Worm (Caenorhabditis elegans) whole organism, L3 larva: ENCODE measurements around the gene F20B6.5.

ENCODE experiments used
- R02D3.7 ChIP-seq: fragments of 150-350 bp; optimal IDR thresholded peaks from 2 replicates; lab custom pipeline; 2014; ENCODE audit warnings: missing biosample characterization, missing genetic modification characterization
- ZK546.5 ChIP-seq: sonication (generic microtip); optimal IDR thresholded peaks from 2 replicates; lab custom pipeline; 2017; ENCODE audit warnings: missing biosample characterization, missing genetic modification characterization
- aly-2 ChIP-seq: fragments of 150-350 bp; optimal IDR thresholded peaks from 2 replicates; lab custom pipeline; 2014; ENCODE audit warnings: missing biosample characterization, missing genetic modification characterization
- ama-1 ChIP-seq: fragments of 150-350 bp; optimal IDR thresholded peaks from 2 replicates; lab custom pipeline; 2018
- ceh-16 ChIP-seq: sonication (generic microtip); optimal IDR thresholded peaks from 2 replicates; lab custom pipeline; 2017; ENCODE audit warnings: missing biosample characterization, missing genetic modification characterization
- ceh-28 ChIP-seq: fragments of 150-350 bp; optimal IDR thresholded peaks from 2 replicates; lab custom pipeline; 2014; ENCODE audit warnings: missing biosample characterization, missing genetic modification reagents, missing genetic modification characterization
- ceh-82 ChIP-seq: fragments of 150-350 bp; optimal IDR thresholded peaks from 2 replicates; lab custom pipeline; 2014; ENCODE audit warnings: missing biosample characterization, missing genetic modification characterization
- ceh-9 ChIP-seq: sonication (generic microtip); optimal IDR thresholded peaks from 2 replicates; lab custom pipeline; 2018; ENCODE audit warnings: missing biosample characterization, missing genetic modification characterization
- daf-12 ChIP-seq: fragments of 150-350 bp; optimal IDR thresholded peaks from 2 replicates; lab custom pipeline; 2014; ENCODE audit warnings: missing biosample characterization, missing genetic modification reagents, missing genetic modification characterization
- egl-27 ChIP-seq: sonication (generic microtip); optimal IDR thresholded peaks from 4 replicates; lab custom pipeline; 2017; ENCODE audit warnings: missing biosample characterization, missing genetic modification reagents, missing genetic modification characterization
- egl-5 ChIP-seq: fragments of 150-350 bp; optimal IDR thresholded peaks from 2 replicates; lab custom pipeline; 2017; ENCODE audit warnings: missing biosample characterization, missing genetic modification reagents, missing genetic modification characterization, inconsistent platforms
- elt-1 ChIP-seq: fragments of 150-350 bp; optimal IDR thresholded peaks from 2 replicates; lab custom pipeline; 2014; ENCODE audit warnings: missing biosample characterization, missing genetic modification characterization
- elt-2 ChIP-seq: sonication (generic microtip); optimal IDR thresholded peaks from 2 replicates; lab custom pipeline; 2016; ENCODE audit warnings: missing genetic modification reagents, mild to moderate bottlenecking, missing genetic modification characterization, missing compliant biosample characterization
- elt-3 ChIP-seq, 3 experiments: fragments of 150-350 bp in 1 of 3; sonication (generic microtip) in 2 of 3; optimal IDR thresholded peaks; 2 replicates in 2 of 3; 4 replicates in 1 of 3; lab custom pipeline; 2014 to 2017; ENCODE audit warnings: missing biosample characterization in 3 of 3, missing genetic modification characterization in 3 of 3
- eor-1 ChIP-seq, 2 experiments: fragments of 150-350 bp; optimal IDR thresholded peaks; 2 replicates each; lab custom pipeline; 2014 to 2018; ENCODE audit warnings: missing biosample characterization in 2 of 2, missing genetic modification characterization in 2 of 2
- fkh-10 ChIP-seq: sonication (generic microtip); optimal IDR thresholded peaks from 2 replicates; lab custom pipeline; 2017; ENCODE audit warnings: missing biosample characterization, missing genetic modification reagents, missing genetic modification characterization
- fkh-2 ChIP-seq: fragments of 150-350 bp; optimal IDR thresholded peaks from 2 replicates; lab custom pipeline; 2014; ENCODE audit warnings: missing biosample characterization, missing genetic modification reagents, missing genetic modification characterization
- fos-1 ChIP-seq: fragments of 150-350 bp; optimal IDR thresholded peaks from 2 replicates; lab custom pipeline; 2014; ENCODE audit warnings: missing biosample characterization, missing genetic modification characterization
- hmg-11 ChIP-seq: sonication (generic microtip); optimal IDR thresholded peaks from 2 replicates; lab custom pipeline; 2016; ENCODE audit warnings: missing genetic modification characterization, missing compliant biosample characterization
- jun-1 ChIP-seq: fragments of 150-350 bp; optimal IDR thresholded peaks from 2 replicates; lab custom pipeline; 2014; ENCODE audit warnings: missing biosample characterization, missing genetic modification reagents, missing genetic modification characterization
- lin-15B ChIP-seq: fragments of 150-350 bp; optimal IDR thresholded peaks from 2 replicates; lab custom pipeline; 2014; ENCODE audit warnings: missing biosample characterization, missing genetic modification characterization
- lin-39 ChIP-seq: fragments of 150-350 bp; optimal IDR thresholded peaks from 2 replicates; lab custom pipeline; 2018; ENCODE audit warnings: missing biosample characterization, missing genetic modification reagents, missing genetic modification characterization
- lsy-12 ChIP-seq: sonication (generic microtip); optimal IDR thresholded peaks from 2 replicates; lab custom pipeline; 2016; ENCODE audit warnings: mild to moderate bottlenecking, missing genetic modification characterization, missing compliant biosample characterization
- mdl-1 ChIP-seq: fragments of 150-350 bp; optimal IDR thresholded peaks from 2 replicates; lab custom pipeline; 2014; ENCODE audit warnings: missing biosample characterization, missing genetic modification characterization
- mml-1 ChIP-seq: fragments of 150-350 bp; sonication (generic microtip); optimal IDR thresholded peaks from 3 replicates; lab custom pipeline; 2014; ENCODE audit warnings: missing biosample characterization, missing genetic modification characterization
- nfya-1 ChIP-seq: sonication (generic microtip); optimal IDR thresholded peaks from 2 replicates; lab custom pipeline; 2017; ENCODE audit warnings: missing genetic modification characterization, mild to moderate bottlenecking, missing compliant biosample characterization, antibody characterized with exemption, moderate library complexity; ENCODE audit not compliant: insufficient read depth
- nhr-11 ChIP-seq: fragments of 150-350 bp; optimal IDR thresholded peaks from 2 replicates; lab custom pipeline; 2014; ENCODE audit warnings: missing biosample characterization, missing genetic modification characterization
- nhr-12 ChIP-seq: fragments of 150-350 bp; optimal IDR thresholded peaks from 2 replicates; lab custom pipeline; 2014; ENCODE audit warnings: missing biosample characterization, missing genetic modification characterization
- nhr-23 ChIP-seq: fragments of 150-350 bp; optimal IDR thresholded peaks from 2 replicates; lab custom pipeline; 2014; ENCODE audit warnings: missing biosample characterization, missing genetic modification reagents, missing genetic modification characterization
- nhr-237 ChIP-seq: fragments of 150-350 bp; optimal IDR thresholded peaks from 2 replicates; lab custom pipeline; 2014; ENCODE audit warnings: missing biosample characterization, missing genetic modification characterization
- nhr-25 ChIP-seq: sonication (generic microtip); optimal IDR thresholded peaks from 2 replicates; lab custom pipeline; 2017; ENCODE audit warnings: missing biosample characterization, missing genetic modification characterization
- nhr-28 ChIP-seq: fragments of 150-350 bp; optimal IDR thresholded peaks from 2 replicates; lab custom pipeline; 2014; ENCODE audit warnings: missing biosample characterization, missing genetic modification characterization
- nhr-43 ChIP-seq: sonication (generic microtip); optimal IDR thresholded peaks from 2 replicates; lab custom pipeline; 2016; ENCODE audit warnings: mild to moderate bottlenecking, missing genetic modification characterization, missing compliant biosample characterization; ENCODE audit not compliant: poor library complexity, severe bottlenecking
- nhr-67 ChIP-seq: fragments of 150-350 bp; optimal IDR thresholded peaks from 2 replicates; lab custom pipeline; 2014; ENCODE audit warnings: missing biosample characterization, missing genetic modification characterization
- nhr-76 ChIP-seq: fragments of 150-350 bp; sonication (generic microtip); optimal IDR thresholded peaks from 5 replicates; lab custom pipeline; 2014; ENCODE audit warnings: missing biosample characterization, missing genetic modification characterization
- nhr-77 ChIP-seq: fragments of 150-350 bp; optimal IDR thresholded peaks from 2 replicates; lab custom pipeline; 2014; ENCODE audit warnings: missing biosample characterization, missing genetic modification characterization
- pha-4 ChIP-seq: fragments of 150-350 bp; optimal IDR thresholded peaks from 2 replicates; lab custom pipeline; 2014; ENCODE audit warnings: missing biosample characterization, missing genetic modification reagents, missing genetic modification characterization
- pqm-1 ChIP-seq: fragments of 150-350 bp; optimal IDR thresholded peaks from 2 replicates; lab custom pipeline; 2017; ENCODE audit warnings: missing biosample characterization, missing genetic modification characterization, inconsistent platforms
- sea-2 ChIP-seq: fragments of 150-350 bp; sonication (generic microtip); optimal IDR thresholded peaks from 4 replicates; lab custom pipeline; 2014; ENCODE audit warnings: missing biosample characterization, missing genetic modification reagents, missing genetic modification characterization
- skn-1 ChIP-seq: fragments of 150-350 bp; optimal IDR thresholded peaks from 2 replicates; lab custom pipeline; 2014; ENCODE audit warnings: missing biosample characterization, missing genetic modification characterization
- snpc-4 ChIP-seq: fragments of 150-350 bp; optimal IDR thresholded peaks from 2 replicates; lab custom pipeline; 2014; ENCODE audit warnings: missing biosample characterization, missing genetic modification characterization
- tbx-2 ChIP-seq: sonication (generic microtip); optimal IDR thresholded peaks from 2 replicates; lab custom pipeline; 2016; ENCODE audit warnings: mild to moderate bottlenecking, missing genetic modification characterization, missing compliant biosample characterization
- unc-39 ChIP-seq: sonication (generic microtip); optimal IDR thresholded peaks from 4 replicates; lab custom pipeline; 2017; ENCODE audit warnings: missing biosample characterization, missing genetic modification characterization
- unc-62 ChIP-seq: fragments of 150-350 bp; sonication (generic microtip); optimal IDR thresholded peaks from 4 replicates; lab custom pipeline; 2014; ENCODE audit warnings: missing biosample characterization, missing genetic modification reagents, missing genetic modification characterization
- zag-1 ChIP-seq: fragments of 150-350 bp; optimal IDR thresholded peaks from 2 replicates; lab custom pipeline; 2014; ENCODE audit warnings: missing biosample characterization, missing genetic modification characterization
- ztf-11 ChIP-seq: fragments of 150-350 bp; optimal IDR thresholded peaks from 2 replicates; lab custom pipeline; 2014; ENCODE audit warnings: missing biosample characterization, missing genetic modification characterization
- ztf-4 ChIP-seq: fragments of 150-350 bp; optimal IDR thresholded peaks from 2 replicates; lab custom pipeline; 2014; ENCODE audit warnings: missing biosample characterization, missing genetic modification characterization

The F20B6.5 gene

ce11 chrX:4193080-4193479 lies 6.6 kb downstream of the F20B6.5 start (continued):
- no peak for TF ChIP-seq ceh-28 (tag; lab: Kevin White, UChicago)
- TF ChIP-seq, all 47 proteins: peak for 4

DNA sequence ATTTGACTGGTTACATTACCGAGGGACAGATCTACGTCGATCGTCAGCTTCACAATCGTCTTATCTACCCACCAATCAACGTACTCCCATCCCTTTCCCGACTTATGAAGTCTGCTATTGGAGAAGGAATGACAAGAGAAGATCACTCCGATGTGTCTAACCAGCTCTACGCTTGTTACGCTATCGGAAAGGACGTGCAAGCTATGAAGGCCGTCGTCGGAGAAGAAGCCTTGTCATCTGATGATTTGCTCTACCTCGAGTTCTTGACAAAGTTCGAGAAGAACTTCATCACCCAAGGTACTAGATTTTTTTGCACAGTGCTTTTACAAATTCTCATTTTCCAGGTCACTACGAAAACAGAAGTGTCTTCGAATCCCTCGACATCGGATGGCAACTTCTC lies 7.5 kb downstream of the F20B6.5 start:
- TF ChIP-seq elt-2 (no peak), nhr-237 (no peak), nfya-1 (tag; lab: Kevin White, UChicago) (no peak), fkh-10 (no peak), R02D3.7 (tag; lab: Kevin White, UChicago) (no peak), daf-12 (no peak), snpc-4 (tag; lab: Kevin White, UChicago) (no peak)

- TF ChIP-seq lin-39 (tag; lab: Kevin White, UChicago) (peak; percentile 89), unc-39 (tag; lab: Kevin White, UChicago) (no peak), aly-2 (no peak), nfya-1 (tag; lab: Kevin White, UChicago) (peak; percentile 94), nhr-25 (peak; percentile 97), nhr-43 (tag; lab: Kevin White, UChicago) (peak; percentile 86), egl-27 (tag; lab: Kevin White, UChicago) (peak; percentile 49), snpc-4 (tag; lab: Kevin White, UChicago) (peak; percentile 74), jun-1 (tag; lab: Kevin White, UChicago) (peak; percentile 93), fkh-10 (peak; percentile 59), lsy-12 (tag; lab: Kevin White, UChicago) (peak; percentile 72), nhr-67 (tag; lab: Kevin White, UChicago) (no peak), pha-4 (tag; lab: Kevin White, UChicago) (peak; percentile 93), nhr-76 (tag; lab: Kevin White, UChicago) (peak; percentile 10), nhr-237 (no peak), nhr-23 (tag; lab: Kevin White, UChicago) (peak; percentile 98), nhr-11 (peak; percentile 54), ceh-9 (tag; lab: Kevin White, UChicago) (no peak), ZK546.5 (tag; lab: Kevin White, UChicago) (no peak), mml-1 (tag; lab: Kevin White, UChicago) (no peak), daf-12 (no peak), fos-1 (tag; lab: Kevin White, UChicago) (no peak), lin-15B (peak; percentile 88), nhr-77 (tag; lab: Kevin White, UChicago) (no peak), pqm-1 (peak; percentile 93), elt-1 (tag; lab: Kevin White, UChicago) (no peak), ama-1 (lab: Kevin White, UChicago) (no peak), nhr-12 (tag; lab: Kevin White, UChicago) (no peak), ztf-4 (tag; lab: Kevin White, UChicago) (peak; percentile 33), R02D3.7 (tag; lab: Kevin White, UChicago) (peak; percentile 71), ceh-28 (tag; lab: Kevin White, UChicago) (peak; percentile 85), zag-1 (tag; lab: Kevin White, UChicago) (peak; percentile 48), ceh-82 (peak; percentile 55), ztf-11 (tag; lab: Kevin White, UChicago) (no peak), nhr-28 (tag; lab: Kevin White, UChicago) (no peak), elt-3 (tag; optimal IDR thresholded peaks at IDR 0.05; lab: Kevin White, UChicago) (peak in 1 of 3 experiments; percentile 74), ceh-16 (no peak), tbx-2 (tag; lab: Kevin White, UChicago) (peak; percentile 58), elt-2 (peak; percentile 88), skn-1 (peak; percentile 68), unc-62 (peak; percentile 7), eor-1 (tag; optimal IDR thresholded peaks at IDR 0.05; lab: Kevin White, UChicago) (peak in 1 of 2 experiments; percentile 3), fkh-2 (tag; lab: Kevin White, UChicago) (no peak), sea-2 (no peak), hmg-11 (tag; lab: Kevin White, UChicago) (peak; percentile 83), egl-5 (tag; lab: Kevin White, UChicago) (peak; percentile 75), mdl-1 (tag; lab: Kevin White, UChicago) (peak; percentile 19)
Measured at ce11 chrX:4190537-4191144, 9.1 kb downstream of the F20B6.5 start, which contains the start of gene vha-12. Gene vha-12 (plus strand): TSS chrX:4191094.
